Worm (Caenorhabditis elegans) whole organism, early embryonic: Measurements from ENCODE around the gene K02G10.5.

Source experiments
- B0310.2 ChIP-seq: sonication (generic microtip); optimal IDR thresholded peaks from 2 replicates; lab custom pipeline; 2016; ENCODE audit warnings: mild to moderate bottlenecking, missing genetic modification characterization, missing compliant biosample characterization
- F13C5.2 ChIP-seq: sonication (generic microtip); optimal IDR thresholded peaks from 2 replicates; lab custom pipeline; 2017; ENCODE audit warnings: mild to moderate bottlenecking, missing genetic modification characterization, inconsistent platforms, missing compliant biosample characterization
- aly-1 ChIP-seq: sonication (generic microtip); optimal IDR thresholded peaks from 2 replicates; lab custom pipeline; 2016; ENCODE audit warnings: missing genetic modification characterization, missing compliant biosample characterization
- ama-1 ChIP-seq: fragments of 150-350 bp; optimal IDR thresholded peaks from 2 replicates; lab custom pipeline; 2014
- ceh-13 ChIP-seq: fragments of 200-800 bp; sonication (Bioruptor generic); optimal IDR thresholded peaks from 2 replicates; lab custom pipeline; 2018; ENCODE audit warnings: mild to moderate bottlenecking, missing genetic modification characterization, missing compliant biosample characterization
- ceh-36 ChIP-seq: sonication (generic microtip); optimal IDR thresholded peaks from 2 replicates; lab custom pipeline; 2016; ENCODE audit warnings: missing genetic modification characterization, inconsistent platforms, missing compliant biosample characterization
- ets-7 ChIP-seq: sonication (generic microtip); optimal IDR thresholded peaks from 2 replicates; lab custom pipeline; 2016; ENCODE audit warnings: missing genotype, missing genetic modification characterization, missing compliant biosample characterization
- flt-1 ChIP-seq: fragments of 200-800 bp; sonication (Bioruptor generic); IDR thresholded peaks from 2 replicates; pipeline ENCODE4 v1.3.6; 2022; ENCODE audit warnings: missing genetic modification characterization, missing compliant biosample characterization
- hmbx-1 ChIP-seq: sonication (generic microtip); optimal IDR thresholded peaks from 2 replicates; lab custom pipeline; 2016; ENCODE audit warnings: mild to moderate bottlenecking, missing genetic modification characterization, missing compliant biosample characterization
- hmg-4 ChIP-seq: fragments of 200-800 bp; sonication (Bioruptor generic); optimal IDR thresholded peaks from 2 replicates; lab custom pipeline; 2018; ENCODE audit warnings: mild to moderate bottlenecking, missing genetic modification characterization, missing compliant biosample characterization
- hnd-1 ChIP-seq: sonication (generic microtip); optimal IDR thresholded peaks from 2 replicates; lab custom pipeline; 2016; ENCODE audit warnings: missing genetic modification characterization, missing compliant biosample characterization
- pes-1 ChIP-seq: fragments of 200-800 bp; sonication (Bioruptor generic); IDR thresholded peaks from 2 replicates; pipeline ENCODE4 v1.3.6; 2022; ENCODE audit warnings: missing genetic modification reagents, missing genetic modification characterization, missing compliant biosample characterization
- scrt-1 ChIP-seq: fragments of 200-800 bp; sonication (Bioruptor generic); IDR thresholded peaks from 2 replicates; pipeline ENCODE4 v1.3.6; 2022; ENCODE audit warnings: missing genetic modification characterization, missing compliant biosample characterization
- sea-1 ChIP-seq: fragments of 200-800 bp; sonication (Bioruptor generic); conservative IDR thresholded peaks from 2 replicates; pipeline ENCODE4 v1.3.6; 2022; ENCODE audit warnings: missing genetic modification characterization, missing compliant biosample characterization
- tbx-11 ChIP-seq: fragments of 200-800 bp; sonication (Bioruptor generic); IDR thresholded peaks from 2 replicates; pipeline ENCODE4 v1.3.6; 2022; ENCODE audit warnings: missing genetic modification characterization, missing compliant biosample characterization
- tbx-37 ChIP-seq: fragments of 200-800 bp; sonication (Bioruptor generic); conservative IDR thresholded peaks from 2 replicates; pipeline ENCODE4 v1.3.6; 2022; ENCODE audit warnings: missing genetic modification reagents, missing genetic modification characterization, missing compliant biosample characterization
- tra-4 ChIP-seq: sonication (generic microtip); optimal IDR thresholded peaks from 2 replicates; lab custom pipeline; 2017; ENCODE audit warnings: missing genetic modification characterization, missing compliant biosample characterization

K02G10.5 gene

ce11 chrX:4691148-4691773 lies at the start of gene K02G10.5:
K02G10.5 (minus strand) TSS chrX:4691198.
- TF ChIP-seq tbx-11 (GFP tag; lab: Robert Waterston, UW), result no peak
- TF ChIP-seq hmg-4 (GFP tag; lab: Kevin White, UChicago), result no peak
- TF ChIP-seq hmbx-1 (tag; lab: Kevin White, UChicago), result no peak

DNA sequence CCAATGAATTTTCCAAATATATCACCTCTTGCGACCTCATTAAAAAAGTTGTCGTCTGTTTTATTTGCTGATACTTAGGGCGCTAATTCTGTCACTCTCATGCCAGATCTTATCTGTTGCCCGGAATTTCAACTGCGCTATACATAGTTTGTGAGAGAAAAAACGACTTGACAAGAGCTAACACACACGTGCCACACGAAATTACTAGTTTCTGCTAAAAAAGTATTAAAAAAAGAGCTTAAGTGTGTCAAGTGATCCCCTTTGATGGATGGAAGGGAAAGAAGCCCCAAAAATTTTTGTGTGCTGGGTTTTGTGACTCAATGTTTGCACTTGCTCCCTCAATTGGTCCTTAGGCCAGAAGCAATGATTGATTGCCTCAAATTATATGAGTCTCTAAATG lies 49.6 kb upstream of the K02G10.5 start:
- TF ChIP-seq hmbx-1 (tag; lab: Kevin White, UChicago) (no peak), ceh-36 (no peak)

DNA sequence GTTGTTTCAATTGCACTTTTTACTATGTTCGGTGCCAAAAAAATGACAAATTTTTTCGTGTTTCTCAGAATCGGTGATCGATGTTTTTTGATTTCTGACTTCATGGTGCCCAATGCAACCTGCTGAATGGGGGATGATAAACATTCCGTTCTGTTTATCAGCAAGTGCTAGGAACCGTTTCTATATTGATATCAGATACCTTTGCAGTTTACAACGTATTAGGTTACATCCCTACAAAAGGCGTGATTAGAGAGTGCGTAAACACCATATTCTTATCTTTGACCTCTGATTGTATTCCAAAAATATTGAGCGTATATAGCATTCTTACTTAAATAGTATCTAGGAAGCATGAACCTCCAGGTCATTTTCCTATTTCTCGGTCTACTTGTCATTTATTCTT lies 41.8 kb upstream of the K02G10.5 start, which contains the start of gene aman-1:
TSS of gene aman-1 (plus strand) at position 344 of the 400 bp plus-strand sequence.
- no peak for TF ChIP-seq pes-1 (GFP tag; lab: Robert Waterston, UW)
- TF ChIP-seq ama-1 (lab: Kevin White, UChicago), result no peak
- TF ChIP-seq flt-1 (GFP tag; lab: Robert Waterston, UW), result no peak
- no peak for TF ChIP-seq hmbx-1 (tag; lab: Kevin White, UChicago)
- TF ChIP-seq hmg-4 (GFP tag; lab: Kevin White, UChicago), result no peak
- no peak for TF ChIP-seq tbx-37 (GFP tag; lab: Robert Waterston, UW)
- no peak for TF ChIP-seq aly-1 (tag; lab: Kevin White, UChicago)
- TF ChIP-seq F13C5.2 (tag; lab: Kevin White, UChicago), result no peak
- TF ChIP-seq ceh-13, result no peak
- no peak for TF ChIP-seq hnd-1 (tag; lab: Kevin White, UChicago)
- TF ChIP-seq ceh-36, result no peak
- TF ChIP-seq sea-1 (GFP tag; lab: Robert Waterston, UW), result no peak
- TF ChIP-seq scrt-1 (GFP tag; lab: Robert Waterston, UW), result no peak
- TF ChIP-seq ets-7 (tag; lab: Kevin White, UChicago), result no peak
- TF ChIP-seq B0310.2 (tag; lab: Kevin White, UChicago), result no peak
- no peak for TF ChIP-seq tbx-11 (GFP tag; lab: Robert Waterston, UW)
- no peak for TF ChIP-seq tra-4 (tag; lab: Kevin White, UChicago)

DNA sequence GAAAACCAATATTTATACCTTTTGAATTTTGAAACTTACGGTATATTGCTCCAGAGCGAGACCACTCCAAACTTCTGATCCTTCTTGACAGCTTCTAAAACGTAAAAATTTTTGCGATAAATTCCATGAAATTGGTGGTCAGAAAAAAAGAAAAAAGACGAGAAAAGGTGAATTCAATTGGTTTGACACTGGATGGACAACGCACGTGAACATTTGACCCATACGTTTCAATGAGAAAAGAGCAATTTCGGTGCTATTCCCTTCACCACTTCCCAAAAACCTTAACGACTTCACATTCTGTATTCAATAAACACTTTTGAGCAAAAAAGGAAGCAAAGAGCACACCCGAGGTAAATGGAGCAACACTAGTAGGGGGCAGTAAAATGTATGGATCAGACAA lies 36.4 kb upstream of the K02G10.5 start, which contains the start of gene acc-3:
TSS of gene acc-3 (minus strand) at position 101 of the 400 bp plus-strand sequence.
- TF ChIP-seq sea-1 (GFP tag; lab: Robert Waterston, UW), result no peak
- no peak for TF ChIP-seq flt-1 (GFP tag; lab: Robert Waterston, UW)
- no peak for TF ChIP-seq scrt-1 (GFP tag; lab: Robert Waterston, UW)
- TF ChIP-seq B0310.2 (tag; lab: Kevin White, UChicago), result no peak
- TF ChIP-seq tbx-11 (GFP tag; lab: Robert Waterston, UW), result no peak

- TF ChIP-seq flt-1 (GFP tag; lab: Robert Waterston, UW) (no peak), tbx-37 (GFP tag; lab: Robert Waterston, UW) (no peak)
These were observed 29.9 kb upstream of the K02G10.5 start, which contains the start of gene F55D10.4 for ce11 chrX:4720603-4721529. F55D10.4 (minus strand) TSS chrX:4720653.

DNA sequence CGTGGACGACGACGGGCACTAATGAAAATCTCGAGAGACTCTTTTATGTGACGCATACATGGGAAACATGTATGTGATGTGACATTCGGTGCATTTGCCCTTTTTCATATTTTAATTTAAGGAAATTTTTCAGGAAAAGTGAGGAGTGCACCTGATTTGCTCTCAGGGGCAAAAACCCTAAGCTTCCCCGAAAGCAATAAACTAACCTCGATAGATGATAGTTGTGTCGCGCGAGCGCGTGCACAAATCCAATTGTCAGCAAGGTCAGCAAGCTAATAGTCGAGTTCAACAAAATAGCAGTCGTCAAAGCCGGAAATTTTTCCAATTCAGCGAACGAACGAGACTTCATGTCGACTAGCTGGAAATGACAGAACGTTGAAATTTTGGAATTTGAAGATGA lies 27.1 kb upstream of the K02G10.5 start:
- TF ChIP-seq tra-4 (tag; lab: Kevin White, UChicago) (no peak), tbx-11 (GFP tag; lab: Robert Waterston, UW) (no peak), ets-7 (tag; lab: Kevin White, UChicago) (no peak), ceh-13 (no peak), pes-1 (GFP tag; lab: Robert Waterston, UW) (no peak), aly-1 (tag; lab: Kevin White, UChicago) (no peak), hmbx-1 (tag; lab: Kevin White, UChicago) (no peak), B0310.2 (tag; lab: Kevin White, UChicago) (no peak), F13C5.2 (tag; lab: Kevin White, UChicago) (no peak), ceh-36 (no peak), hmg-4 (GFP tag; lab: Kevin White, UChicago) (no peak), tbx-37 (GFP tag; lab: Robert Waterston, UW) (no peak), scrt-1 (GFP tag; lab: Robert Waterston, UW) (no peak), ama-1 (lab: Kevin White, UChicago) (no peak), hnd-1 (tag; lab: Kevin White, UChicago) (no peak), sea-1 (GFP tag; lab: Robert Waterston, UW) (no peak), flt-1 (GFP tag; lab: Robert Waterston, UW) (no peak)

- TF ChIP-seq aly-1 (tag; lab: Kevin White, UChicago) (no peak), tra-4 (tag; lab: Kevin White, UChicago) (no peak), flt-1 (GFP tag; lab: Robert Waterston, UW) (no peak), ceh-36 (no peak), tbx-37 (GFP tag; lab: Robert Waterston, UW) (no peak; the same call in 1 of the 2 replicates), hnd-1 (tag; lab: Kevin White, UChicago) (no peak), scrt-1 (GFP tag; lab: Robert Waterston, UW) (no peak), hmg-4 (GFP tag; lab: Kevin White, UChicago) (no peak), sea-1 (GFP tag; lab: Robert Waterston, UW) (no peak), ama-1 (lab: Kevin White, UChicago) (no peak), tbx-11 (GFP tag; lab: Robert Waterston, UW) (no peak), F13C5.2 (tag; lab: Kevin White, UChicago) (no peak), B0310.2 (tag; lab: Kevin White, UChicago) (no peak), ceh-13 (no peak), pes-1 (GFP tag; lab: Robert Waterston, UW) (no peak)
These were observed 24.1 kb upstream of the K02G10.5 start, which contains the start of gene rpl-25.1 for ce11 chrX:4715107-4715506. rpl-25.1 (plus strand) TSS chrX:4715178.
